Worm (Caenorhabditis elegans) whole organism, L1 larva: ENCODE results near the gene srx-128.
A peak's percentile ranks its signal among the peaks of the same experiment; 100 is the strongest.

Experiments
- C04F5.9 ChIP-seq: sonication (generic microtip); optimal IDR thresholded peaks from 2 replicates; lab custom pipeline; 2016; ENCODE audit warnings: missing genetic modification characterization, missing compliant biosample characterization
- C16A3.4 ChIP-seq: fragments of 150-350 bp; optimal IDR thresholded peaks from 2 replicates; lab custom pipeline; 2014; ENCODE audit warnings: missing biosample characterization, missing genetic modification characterization
- aha-1 ChIP-seq: fragments of 150-350 bp; optimal IDR thresholded peaks from 2 replicates; lab custom pipeline; 2014; ENCODE audit warnings: missing biosample characterization, missing genetic modification characterization
- aly-2 ChIP-seq: fragments of 150-350 bp; optimal IDR thresholded peaks from 2 replicates; lab custom pipeline; 2014; ENCODE audit warnings: missing biosample characterization, missing genetic modification characterization
- ama-1 ChIP-seq: fragments of 150-350 bp; optimal IDR thresholded peaks from 2 replicates; lab custom pipeline; 2014
- ceh-63 ChIP-seq: fragments of 200-800 bp; sonication (Bioruptor generic); optimal IDR thresholded peaks from 2 replicates; lab custom pipeline; 2018; ENCODE audit warnings: mild to moderate bottlenecking, missing genetic modification characterization, missing compliant biosample characterization
- ceh-88 ChIP-seq: fragments of 200-800 bp; sonication (Bioruptor generic); IDR thresholded peaks from 2 replicates; pipeline ENCODE4 v1.3.6; 2022; ENCODE audit warnings: missing genetic modification characterization, missing compliant biosample characterization
- ceh-90 ChIP-seq: sonication (generic microtip); optimal IDR thresholded peaks from 2 replicates; lab custom pipeline; 2016; ENCODE audit warnings: missing genetic modification characterization, missing compliant biosample characterization
- ces-1 ChIP-seq: fragments of 150-350 bp; optimal IDR thresholded peaks from 2 replicates; lab custom pipeline; 2014; ENCODE audit warnings: missing biosample characterization, missing genetic modification reagents, missing genetic modification characterization
- efl-1 ChIP-seq, 4 experiments: fragments of 150-350 bp; optimal IDR thresholded peaks in 3 of 4; peaks in 1 of 4; 1 replicate in 1 of 4; 2 replicates in 3 of 4; lab custom pipeline; 2014; ENCODE audit warnings: missing biosample characterization in 2 of 4, missing genetic modification characterization in 2 of 4, missing genetic modification reagents in 2 of 4
- egl-27 ChIP-seq, 2 experiments: fragments of 150-350 bp in 1 of 2; sonication (generic microtip); optimal IDR thresholded peaks; 3 replicates each; lab custom pipeline; 2017 to 2018; ENCODE audit warnings: missing biosample characterization in 2 of 2, missing genetic modification characterization in 2 of 2, missing genetic modification reagents in 2 of 2
- elt-2 ChIP-seq: sonication (generic microtip); optimal IDR thresholded peaks from 2 replicates; lab custom pipeline; 2016; ENCODE audit warnings: missing genetic modification characterization, mild to moderate bottlenecking, inconsistent platforms, missing compliant biosample characterization, missing genetic modification reagents
- fkh-10 ChIP-seq: sonication (generic microtip); optimal IDR thresholded peaks from 2 replicates; lab custom pipeline; 2017; ENCODE audit warnings: missing biosample characterization, missing genetic modification reagents, missing genetic modification characterization
- grh-1 ChIP-seq: fragments of 200-800 bp; sonication (Bioruptor generic); IDR thresholded peaks from 2 replicates; pipeline ENCODE4 v1.3.6; 2022; ENCODE audit warnings: missing genetic modification reagents, missing genetic modification characterization, missing compliant biosample characterization
- hlh-17 ChIP-seq: fragments of 200-800 bp; sonication (Bioruptor generic); optimal IDR thresholded peaks from 2 replicates; lab custom pipeline; 2018; ENCODE audit warnings: missing genetic modification characterization, mild to moderate bottlenecking, missing compliant biosample characterization, moderate library complexity, borderline replicate concordance
- hlh-4 ChIP-seq: sonication (generic microtip); optimal IDR thresholded peaks from 2 replicates; lab custom pipeline; 2016; ENCODE audit warnings: mild to moderate bottlenecking, missing genetic modification characterization, missing compliant biosample characterization
- hpl-2 ChIP-seq: fragments of 150-350 bp; optimal IDR thresholded peaks from 2 replicates; lab custom pipeline; 2014; ENCODE audit warnings: missing biosample characterization, missing genetic modification reagents, missing genetic modification characterization
- lin-13 ChIP-seq: fragments of 150-350 bp; optimal IDR thresholded peaks from 2 replicates; lab custom pipeline; 2014; ENCODE audit warnings: missing biosample characterization, missing genetic modification reagents, missing genetic modification characterization
- lin-14 ChIP-seq: fragments of 200-800 bp; sonication (Bioruptor generic); optimal IDR thresholded peaks from 2 replicates; lab custom pipeline; 2018; ENCODE audit warnings: mild to moderate bottlenecking, missing genetic modification characterization, moderate library complexity, missing compliant biosample characterization
- lin-15B ChIP-seq: fragments of 150-350 bp; sonication (generic microtip); optimal IDR thresholded peaks from 3 replicates; lab custom pipeline; 2014; ENCODE audit warnings: missing biosample characterization, missing genetic modification characterization
- lin-39 ChIP-seq: fragments of 150-350 bp; optimal IDR thresholded peaks from 2 replicates; lab custom pipeline; 2014; ENCODE audit warnings: missing biosample characterization, missing genetic modification reagents, missing genetic modification characterization
- lir-3 ChIP-seq: sonication (generic microtip); optimal IDR thresholded peaks from 2 replicates; lab custom pipeline; 2016; ENCODE audit warnings: mild to moderate bottlenecking, missing genetic modification characterization, moderate library complexity, missing compliant biosample characterization; ENCODE audit not compliant: poor library complexity
- mab-9 ChIP-seq: fragments of 200-800 bp; sonication (Bioruptor generic); IDR thresholded peaks from 2 replicates; pipeline ENCODE4 v1.3.6; 2022; ENCODE audit warnings: missing genetic modification reagents, missing genetic modification characterization, missing compliant biosample characterization
- mef-2 ChIP-seq: fragments of 150-350 bp; optimal IDR thresholded peaks from 2 replicates; lab custom pipeline; 2014; ENCODE audit warnings: missing biosample characterization, missing genetic modification characterization
- mep-1 ChIP-seq: fragments of 150-350 bp; optimal IDR thresholded peaks from 2 replicates; lab custom pipeline; 2014; ENCODE audit warnings: missing biosample characterization, missing genetic modification characterization
- nhr-11 ChIP-seq: fragments of 150-350 bp; optimal IDR thresholded peaks from 2 replicates; lab custom pipeline; 2014; ENCODE audit warnings: missing biosample characterization, missing genetic modification characterization
- nhr-19 ChIP-seq: fragments of 200-800 bp; sonication (Bioruptor generic); conservative IDR thresholded peaks from 2 replicates; pipeline ENCODE4 v1.3.6; 2022; ENCODE audit warnings: missing genetic modification characterization, missing compliant biosample characterization
- nhr-20 ChIP-seq: sonication (generic microtip); optimal IDR thresholded peaks from 2 replicates; lab custom pipeline; 2016; ENCODE audit warnings: mild to moderate bottlenecking, missing genetic modification characterization, missing compliant biosample characterization
- nhr-237 ChIP-seq: fragments of 150-350 bp; optimal IDR thresholded peaks from 2 replicates; lab custom pipeline; 2014; ENCODE audit warnings: missing biosample characterization, missing genetic modification characterization
- nhr-71 ChIP-seq: sonication (generic microtip); optimal IDR thresholded peaks from 2 replicates; lab custom pipeline; 2016; ENCODE audit warnings: mild to moderate bottlenecking, missing genetic modification characterization, moderate library complexity, missing compliant biosample characterization
- nhr-76 ChIP-seq: sonication (generic microtip); optimal IDR thresholded peaks from 2 replicates; lab custom pipeline; 2017; ENCODE audit warnings: missing biosample characterization, missing genetic modification characterization
- nhr-77 ChIP-seq: fragments of 150-350 bp; optimal IDR thresholded peaks from 2 replicates; lab custom pipeline; 2014; ENCODE audit warnings: missing biosample characterization, missing genetic modification characterization
- nhr-85 ChIP-seq: sonication (generic microtip); peaks from one replicate; lab custom pipeline; 2016; ENCODE audit warnings: missing genetic modification characterization, inconsistent platforms, missing compliant biosample characterization
- pax-3 ChIP-seq: fragments of 200-800 bp; sonication (Bioruptor generic); optimal IDR thresholded peaks from 2 replicates; lab custom pipeline; 2018; ENCODE audit warnings: mild to moderate bottlenecking, missing genetic modification characterization, moderate library complexity, missing compliant biosample characterization
- rnt-1 ChIP-seq: sonication (generic microtip); optimal IDR thresholded peaks from 2 replicates; lab custom pipeline; 2016; ENCODE audit warnings: mild to moderate bottlenecking, missing genetic modification characterization, moderate library complexity, missing compliant biosample characterization
- skn-1 ChIP-seq: fragments of 150-350 bp; optimal IDR thresholded peaks from 2 replicates; lab custom pipeline; 2014; ENCODE audit warnings: missing biosample characterization, missing genetic modification characterization
- snu-23 ChIP-seq: sonication (generic microtip); optimal IDR thresholded peaks from 2 replicates; lab custom pipeline; 2016; ENCODE audit warnings: missing genetic modification characterization, missing compliant biosample characterization
- sox-4 ChIP-seq: sonication (generic microtip); optimal IDR thresholded peaks from 2 replicates; lab custom pipeline; 2016; ENCODE audit warnings: missing genetic modification characterization, missing compliant biosample characterization
- sptf-1 ChIP-seq: fragments of 150-350 bp; optimal IDR thresholded peaks from 2 replicates; lab custom pipeline; 2014; ENCODE audit warnings: missing biosample characterization, missing genetic modification characterization
- sup-37 ChIP-seq: fragments of 200-800 bp; sonication (Bioruptor generic); optimal IDR thresholded peaks from 2 replicates; lab custom pipeline; 2018; ENCODE audit warnings: mild to moderate bottlenecking, missing genetic modification characterization, missing compliant biosample characterization
- unc-30 ChIP-seq: sonication (generic microtip); optimal IDR thresholded peaks from 2 replicates; lab custom pipeline; 2017; ENCODE audit warnings: missing biosample characterization, missing genetic modification characterization
- unc-98 ChIP-seq: fragments of 200-800 bp; sonication (Bioruptor generic); IDR thresholded peaks from 2 replicates; pipeline ENCODE4 v1.3.6; 2022; ENCODE audit warnings: missing genetic modification characterization, missing compliant biosample characterization
- vab-15 ChIP-seq: sonication (generic microtip); optimal IDR thresholded peaks from 2 replicates; lab custom pipeline; 2017; ENCODE audit warnings: missing genotype, mild to moderate bottlenecking, missing genetic modification characterization, missing compliant biosample characterization

Gene srx-128

ce11 chrV:13790557-13790956 is 46.7 kb upstream of the srx-128 start (continued):
- no peak for TF ChIP-seq hlh-4 (tag; lab: Kevin White, UChicago)
- TF ChIP-seq hpl-2 = no peak
- peak; percentile 60 for TF ChIP-seq nhr-71
- TF ChIP-seq nhr-76 (tag; lab: Kevin White, UChicago) = no peak
- no peak for TF ChIP-seq elt-2
- TF ChIP-seq ceh-88 (GFP tag; lab: Robert Waterston, UW) = no peak
- TF ChIP-seq lin-39 (tag; lab: Kevin White, UChicago) = no peak
- TF ChIP-seq C16A3.4 (tag; lab: Kevin White, UChicago) = no peak
- TF ChIP-seq sox-4 (tag; lab: Kevin White, UChicago) = no peak
- no peak for TF ChIP-seq nhr-237 (tag; lab: Kevin White, UChicago)

- TF ChIP-seq unc-30 (no peak), fkh-10 (no peak), lin-14 (GFP tag; lab: Kevin White, UChicago) (no peak), sup-37 (GFP tag; lab: Kevin White, UChicago) (no peak), efl-1 (optimal IDR thresholded peaks at IDR 0.05; lab: Kevin White, UChicago) (no peak), efl-1 (GFP tag; optimal IDR thresholded peaks at IDR 0.05 in 1 of 2; lab: Kevin White, UChicago) (no peak), aly-2 (no peak), rnt-1 (tag; lab: Kevin White, UChicago) (no peak)
Observed at ce11 chrV:13794046-13794445, 43.2 kb upstream of the srx-128 start.

ce11 chrV:13796246-13796776 is 41.0 kb upstream of the srx-128 start, which contains the start of gene twk-32:
Gene twk-32 (plus strand): TSS chrV:13796641.
- TF ChIP-seq grh-1 (GFP tag; lab: Robert Waterston, UW) (no peak), C04F5.9 (no peak), snu-23 (GFP tag; lab: Kevin White, UChicago) (peak; percentile 2), lir-3 (tag; lab: Kevin White, UChicago) (peak; percentile 13), pax-3 (tag; lab: Kevin White, UChicago) (peak; percentile 48), mab-9 (GFP tag; lab: Robert Waterston, UW) (no peak), ceh-90 (tag; lab: Kevin White, UChicago) (no peak), sptf-1 (tag; lab: Kevin White, UChicago) (no peak), lin-13 (GFP tag; lab: Kevin White, UChicago) (no peak), aha-1 (tag; lab: Kevin White, UChicago) (no peak), sup-37 (GFP tag; lab: Kevin White, UChicago) (no peak), nhr-19 (GFP tag; lab: Robert Waterston, UW) (peak; percentile 29; the same call in 1 of the 2 replicates), nhr-71 (peak; percentile 23), nhr-85 (tag; lab: Kevin White, UChicago) (no peak), nhr-77 (tag; lab: Kevin White, UChicago) (no peak), lin-14 (GFP tag; lab: Kevin White, UChicago) (peak; percentile 17), nhr-20 (tag; lab: Kevin White, UChicago) (peak; percentile 25)

- TF ChIP-seq mef-2 (tag; lab: Kevin White, UChicago) (no peak), hlh-4 (tag; lab: Kevin White, UChicago) (no peak), ces-1 (GFP tag; lab: Kevin White, UChicago) (no peak), vab-15 (no peak), nhr-11 (no peak), skn-1 (tag; lab: Kevin White, UChicago) (no peak), nhr-77 (tag; lab: Kevin White, UChicago) (no peak), nhr-76 (tag; lab: Kevin White, UChicago) (no peak), mep-1 (tag; lab: Kevin White, UChicago) (no peak), nhr-237 (tag; lab: Kevin White, UChicago) (no peak), ceh-63 (no peak), ceh-90 (tag; lab: Kevin White, UChicago) (no peak), unc-98 (GFP tag; lab: Robert Waterston, UW) (no peak), egl-27 (tag; optimal IDR thresholded peaks at IDR 0.05; lab: Kevin White, UChicago) (no peak), ceh-88 (GFP tag; lab: Robert Waterston, UW) (no peak), lin-39 (tag; lab: Kevin White, UChicago) (no peak), ama-1 (no peak), lin-15B (tag; lab: Kevin White, UChicago) (no peak), hlh-17 (GFP tag; lab: Kevin White, UChicago) (no peak), sptf-1 (tag; lab: Kevin White, UChicago) (no peak)
- TF ChIP-seq, all 84 proteins: peak for 0
Observed at ce11 chrV:13799190-13799589, 38.1 kb upstream of the srx-128 start.
